Worm (Caenorhabditis elegans) whole organism, L4 larva: ENCODE results near the gene msp-45.

Experiments used
- unc-130 ChIP-seq: sonication (generic microtip); optimal IDR thresholded peaks from 2 replicates; lab custom pipeline; 2016; ENCODE audit warnings: missing genetic modification reagents, missing genetic modification characterization, missing compliant biosample characterization
- unc-39 ChIP-seq: sonication (generic microtip); optimal IDR thresholded peaks from 2 replicates; lab custom pipeline; 2017; ENCODE audit warnings: missing biosample characterization, missing genetic modification characterization

ce11 chrII:5205286-5205685, 48.4 kb upstream of the msp-45 start:
- no peak for TF ChIP-seq unc-39 (tag; lab: Kevin White, UChicago)
- TF ChIP-seq unc-130 (GFP tag; lab: Kevin White, UChicago): no peak
